Worm (Caenorhabditis elegans): ENCODE measurements around the gene M03A1.3.

M03A1.3 gene

ce11 chrII:4597441-4597840 is 39.9 kb downstream of the M03A1.3 start:
- TF ChIP-seq fos-1 (tag; optimal IDR thresholded peaks at IDR 0.05) (peak; percentile 84), ZK546.5 (tag; optimal IDR thresholded peaks at IDR 0.05) (no peak)

- TF ChIP-seq sma-9 (GFP tag; optimal IDR thresholded peaks at IDR 0.05): peak; percentile 30
- TF ChIP-seq sma-9 (tag; optimal IDR thresholded peaks at IDR 0.05): no peak
- TF ChIP-seq fos-1 (tag; optimal IDR thresholded peaks at IDR 0.05): peak; percentile 89
- no peak for TF ChIP-seq nhr-6 (tag; optimal IDR thresholded peaks at IDR 0.05)
- no peak for TF ChIP-seq Y55F3AM.14 (GFP tag; optimal IDR thresholded peaks at IDR 0.05)
- TF ChIP-seq ceh-16 (tag; optimal IDR thresholded peaks at IDR 0.05): no peak
- no peak for TF ChIP-seq crh-2 (tag; optimal IDR thresholded peaks at IDR 0.05)
- no peak for TF ChIP-seq mdl-1 (tag; optimal IDR thresholded peaks at IDR 0.05)
These were observed 41.2 kb downstream of the M03A1.3 start for ce11 chrII:4598815-4599214.

ce11 chrII:4599838-4600237 is 42.3 kb downstream of the M03A1.3 start:
- TF ChIP-seq nhr-25 (tag; optimal IDR thresholded peaks at IDR 0.05) (no peak), nhr-10 (tag; optimal IDR thresholded peaks at IDR 0.05) (no peak), ztf-1 (GFP tag; conservative IDR thresholded peaks at IDR 0.05) (no peak), nhr-21 (tag; optimal IDR thresholded peaks at IDR 0.05) (no peak), nhr-237 (tag; optimal IDR thresholded peaks at IDR 0.05) (no peak), sem-4 (tag; optimal IDR thresholded peaks at IDR 0.05) (no peak), elt-1 (tag; optimal IDR thresholded peaks at IDR 0.05) (no peak), unc-55 (GFP tag; optimal IDR thresholded peaks at IDR 0.05) (no peak), nhr-77 (tag; optimal IDR thresholded peaks at IDR 0.05) (no peak)

- no peak for TF ChIP-seq ceh-82 (tag; optimal IDR thresholded peaks at IDR 0.05)
- peak; percentile 51 for TF ChIP-seq blmp-1 (tag; optimal IDR thresholded peaks at IDR 0.05; ENCODE audit: insufficient read depth)
These were observed 42.7 kb downstream of the M03A1.3 start for ce11 chrII:4600276-4600675.

- TF ChIP-seq R02D3.7 (tag; optimal IDR thresholded peaks at IDR 0.05): no peak
- TF ChIP-seq mdl-1 (tag; optimal IDR thresholded peaks at IDR 0.05): no peak
- TF ChIP-seq unc-55 (GFP tag; optimal IDR thresholded peaks at IDR 0.05): no peak
- no peak for TF ChIP-seq sma-3 (GFP tag; optimal IDR thresholded peaks at IDR 0.05)
- TF ChIP-seq ztf-4 (tag; optimal IDR thresholded peaks at IDR 0.05): no peak
- no peak for TF ChIP-seq lin-13 (GFP tag; optimal IDR thresholded peaks at IDR 0.05)
These were observed 43.2 kb downstream of the M03A1.3 start for ce11 chrII:4600818-4601217.

ce11 chrII:4601256-4601655 is 43.7 kb downstream of the M03A1.3 start, which contains the start of gene ipla-1:
ipla-1 (minus strand) TSS chrII:4601356.
- TF ChIP-seq C34F6.9 (tag; optimal IDR thresholded peaks at IDR 0.05) (no peak), R02D3.7 (tag; optimal IDR thresholded peaks at IDR 0.05) (no peak), nhr-129 (tag; optimal IDR thresholded peaks at IDR 0.05) (no peak), unc-62 (GFP tag; optimal IDR thresholded peaks at IDR 0.05) (no peak), ama-1 (optimal IDR thresholded peaks at IDR 0.05) (no peak), ztf-1 (GFP tag; conservative IDR thresholded peaks at IDR 0.05) (no peak), nhr-11 (tag; optimal IDR thresholded peaks at IDR 0.05) (no peak), egl-27 (tag; optimal IDR thresholded peaks at IDR 0.05) (no peak), F13H6.1 (tag; optimal IDR thresholded peaks at IDR 0.05) (no peak), crh-2 (tag; optimal IDR thresholded peaks at IDR 0.05) (no peak), elt-3 (tag; optimal IDR thresholded peaks at IDR 0.05) (no peak), peb-1 (tag; optimal IDR thresholded peaks at IDR 0.05) (no peak), nhr-10 (tag; optimal IDR thresholded peaks at IDR 0.05) (no peak), gmeb-1 (tag; optimal IDR thresholded peaks at IDR 0.05) (no peak), ZK546.5 (tag; optimal IDR thresholded peaks at IDR 0.05) (no peak), nhr-21 (tag; optimal IDR thresholded peaks at IDR 0.05) (no peak)
